Fruit fly (Drosophila melanogaster) whole organism, prepupa: ENCODE data around the gene Afti.

Experiments used
- Blimp-1 ChIP-seq: fragments of 200-800 bp; sonication (Bioruptor generic); optimal IDR thresholded peaks from 3 replicates; lab custom pipeline; 2017; ENCODE audit warnings: missing biosample characterization, missing genetic modification characterization, mild to moderate bottlenecking, moderate library complexity, missing genetic modification reagents
- CG10631 ChIP-seq: fragments of 200-800 bp; sonication (Bioruptor generic); optimal IDR thresholded peaks from 2 replicates; lab custom pipeline; 2016; ENCODE audit warnings: missing biosample characterization, missing genetic modification characterization
- CG10669 ChIP-seq: fragments of 200-800 bp; sonication (Bioruptor generic); optimal IDR thresholded peaks from 3 replicates; lab custom pipeline; 2018; ENCODE audit warnings: missing biosample characterization, mild to moderate bottlenecking, missing genetic modification characterization, moderate library complexity
- CG11294 ChIP-seq: fragments of 200-800 bp; sonication (Bioruptor generic); IDR thresholded peaks from 2 replicates; pipeline ENCODE4 v1.3.6; 2022; ENCODE audit warnings: missing biosample characterization, missing genetic modification characterization
- CG11902 ChIP-seq: fragments of 200-800 bp; sonication (Bioruptor generic); optimal IDR thresholded peaks from 3 replicates; lab custom pipeline; 2016; ENCODE audit warnings: missing biosample characterization, missing genetic modification characterization
- CG1621 ChIP-seq: fragments of 200-800 bp; sonication (Bioruptor generic); optimal IDR thresholded peaks from 3 replicates; lab custom pipeline; 2018; ENCODE audit warnings: missing biosample characterization, mild to moderate bottlenecking, missing genetic modification characterization
- CG16779 ChIP-seq: fragments of 200-800 bp; sonication (Bioruptor generic); optimal IDR thresholded peaks from 3 replicates; lab custom pipeline; 2017; ENCODE audit warnings: missing biosample characterization, mild to moderate bottlenecking, missing genetic modification characterization
- CG3032 ChIP-seq: fragments of 200-800 bp; optimal IDR thresholded peaks from 2 replicates; lab custom pipeline; 2019; ENCODE audit warnings: missing biosample characterization, mild to moderate bottlenecking, missing genetic modification characterization, moderate library complexity
- CG31627 ChIP-seq: fragments of 200-800 bp; sonication (Bioruptor generic); optimal IDR thresholded peaks from 3 replicates; lab custom pipeline; 2016; ENCODE audit warnings: missing biosample characterization, missing genetic modification characterization
- CG32006 ChIP-seq: fragments of 200-800 bp; sonication (Bioruptor generic); optimal IDR thresholded peaks from 3 replicates; lab custom pipeline; 2017; ENCODE audit warnings: missing biosample characterization, mild to moderate bottlenecking, missing genetic modification characterization
- CG34406 ChIP-seq: fragments of 200-800 bp; sonication (Bioruptor generic); optimal IDR thresholded peaks from 3 replicates; lab custom pipeline; 2016; ENCODE audit warnings: missing biosample characterization, missing genetic modification characterization
- CG3919 ChIP-seq: fragments of 200-800 bp; sonication (Bioruptor generic); optimal IDR thresholded peaks from 3 replicates; lab custom pipeline; 2016; ENCODE audit warnings: missing biosample characterization, missing genetic modification characterization
- CG4318 ChIP-seq: fragments of 200-800 bp; sonication (Bioruptor generic); optimal IDR thresholded peaks from 3 replicates; lab custom pipeline; 2017; ENCODE audit warnings: missing biosample characterization, mild to moderate bottlenecking, missing genetic modification characterization
- CG6163 ChIP-seq: fragments of 200-800 bp; sonication (Bioruptor generic); IDR thresholded peaks from 3 replicates; pipeline ENCODE4 v1.3.6; 2022; ENCODE audit warnings: missing biosample characterization, missing genetic modification characterization
- CG6276 ChIP-seq: fragments of 200-800 bp; sonication (Bioruptor generic); optimal IDR thresholded peaks from 2 replicates; lab custom pipeline; 2017; ENCODE audit warnings: missing biosample characterization, mild to moderate bottlenecking, missing genetic modification characterization
- CG6792 ChIP-seq: fragments of 200-800 bp; sonication (Bioruptor generic); optimal IDR thresholded peaks from 3 replicates; lab custom pipeline; 2016; ENCODE audit warnings: missing biosample characterization, missing genetic modification characterization
- CG6808 ChIP-seq: fragments of 200-800 bp; sonication (Bioruptor generic); optimal IDR thresholded peaks from 3 replicates; lab custom pipeline; 2017; ENCODE audit warnings: missing biosample characterization, missing genetic modification characterization, mild to moderate bottlenecking, moderate library complexity, missing genetic modification reagents
- CG6854 ChIP-seq: fragments of 200-800 bp; sonication (Bioruptor generic); optimal IDR thresholded peaks from 2 replicates; lab custom pipeline; 2017; ENCODE audit warnings: missing biosample characterization, mild to moderate bottlenecking, missing genetic modification characterization
- CG7368 ChIP-seq: fragments of 200-800 bp; sonication (Bioruptor generic); optimal IDR thresholded peaks from 3 replicates; lab custom pipeline; 2016; ENCODE audit warnings: missing biosample characterization, missing genetic modification characterization
- CG8119 ChIP-seq: fragments of 200-800 bp; sonication (Bioruptor generic); IDR thresholded peaks from 3 replicates; pipeline ENCODE4 v1.3.6; 2022; ENCODE audit warnings: missing biosample characterization, missing genetic modification characterization
- CG8319 ChIP-seq: fragments of 200-800 bp; sonication (Bioruptor generic); optimal IDR thresholded peaks from 3 replicates; lab custom pipeline; 2016; ENCODE audit warnings: missing biosample characterization, missing genetic modification characterization
- CG8632 ChIP-seq: fragments of 200-800 bp; sonication (Bioruptor generic); optimal IDR thresholded peaks from 3 replicates; lab custom pipeline; 2016; ENCODE audit warnings: missing biosample characterization, missing genetic modification characterization
- Eip78C ChIP-seq: fragments of 200-800 bp; sonication (Bioruptor generic); peaks from one replicate; lab custom pipeline; 2016; ENCODE audit warnings: missing biosample characterization, missing genetic modification characterization
- Eip93F ChIP-seq: fragments of 200-800 bp; sonication (Bioruptor generic); optimal IDR thresholded peaks from 2 replicates; lab custom pipeline; 2016; ENCODE audit warnings: missing biosample characterization, mild to moderate bottlenecking, missing genetic modification characterization
- Gug ChIP-seq: fragments of 200-800 bp; sonication (Bioruptor generic); IDR thresholded peaks from 2 replicates; pipeline ENCODE4 v1.3.6; 2022; ENCODE audit warnings: missing biosample characterization, missing genetic modification characterization
- Hr38 ChIP-seq: sonication (Bioruptor generic); optimal IDR thresholded peaks from 2 replicates; lab custom pipeline; 2016; ENCODE audit warnings: missing biosample characterization, missing genetic modification characterization
- Hr4 ChIP-seq: fragments of 200-800 bp; sonication (Bioruptor generic); optimal IDR thresholded peaks from 3 replicates; lab custom pipeline; 2016; ENCODE audit warnings: missing biosample characterization, missing genetic modification characterization
- Lpt ChIP-seq: fragments of 200-800 bp; sonication (Bioruptor generic); optimal IDR thresholded peaks from 3 replicates; lab custom pipeline; 2016; ENCODE audit warnings: missing biosample characterization, missing genetic modification characterization
- Met ChIP-seq: fragments of 200-800 bp; sonication (Bioruptor generic); optimal IDR thresholded peaks from 3 replicates; lab custom pipeline; 2016; ENCODE audit warnings: missing biosample characterization, missing genetic modification characterization
- OdsH ChIP-seq: fragments of 200-800 bp; sonication (Bioruptor generic); optimal IDR thresholded peaks from 3 replicates; lab custom pipeline; 2016; ENCODE audit warnings: missing biosample characterization, missing genetic modification characterization
- Sox102F ChIP-seq: fragments of 200-800 bp; sonication (Bioruptor generic); optimal IDR thresholded peaks from 2 replicates; lab custom pipeline; 2016; ENCODE audit warnings: missing biosample characterization, mild to moderate bottlenecking, missing genetic modification characterization
- Sox14 ChIP-seq: fragments of 200-800 bp; sonication (Bioruptor generic); optimal IDR thresholded peaks from 3 replicates; lab custom pipeline; 2016; ENCODE audit warnings: missing biosample characterization, missing genetic modification characterization
- achi ChIP-seq: fragments of 200-800 bp; sonication (Bioruptor generic); optimal IDR thresholded peaks from 3 replicates; lab custom pipeline; 2016; ENCODE audit warnings: missing biosample characterization, missing genetic modification characterization
- acj6 ChIP-seq: fragments of 200-800 bp; sonication (Bioruptor generic); optimal IDR thresholded peaks from 3 replicates; lab custom pipeline; 2016; ENCODE audit warnings: missing biosample characterization, missing genetic modification characterization
- cyc ChIP-seq: fragments of 200-800 bp; sonication (Bioruptor generic); optimal IDR thresholded peaks from 3 replicates; lab custom pipeline; 2016; ENCODE audit warnings: missing biosample characterization, missing genetic modification characterization
- dac ChIP-seq: fragments of 200-800 bp; sonication (Bioruptor generic); optimal IDR thresholded peaks from 2 replicates; lab custom pipeline; 2017; ENCODE audit warnings: missing biosample characterization, mild to moderate bottlenecking, missing genetic modification characterization
- dsx ChIP-seq: fragments of 200-800 bp; optimal IDR thresholded peaks from 3 replicates; lab custom pipeline; 2019; ENCODE audit warnings: missing biosample characterization, mild to moderate bottlenecking, missing genetic modification characterization, moderate library complexity; ENCODE audit not compliant: poor library complexity, severe bottlenecking
- eg ChIP-seq: fragments of 200-800 bp; sonication (Bioruptor generic); IDR thresholded peaks from 3 replicates; pipeline ENCODE4 v1.3.6; 2022; ENCODE audit warnings: missing biosample characterization, missing genetic modification characterization
- fd85E ChIP-seq: fragments of 200-800 bp; sonication (Bioruptor generic); optimal IDR thresholded peaks from 3 replicates; lab custom pipeline; 2016; ENCODE audit warnings: missing biosample characterization, missing genetic modification characterization
- fkh ChIP-seq: fragments of 200-800 bp; sonication (Bioruptor generic); optimal IDR thresholded peaks from 3 replicates; lab custom pipeline; 2017; ENCODE audit warnings: missing biosample characterization, mild to moderate bottlenecking, missing genetic modification characterization, moderate library complexity
- lz ChIP-seq: fragments of 200-800 bp; sonication (Bioruptor generic); optimal IDR thresholded peaks from 3 replicates; lab custom pipeline; 2016; ENCODE audit warnings: missing biosample characterization, missing genetic modification characterization
- net ChIP-seq: fragments of 200-800 bp; sonication (Bioruptor generic); optimal IDR thresholded peaks from 3 replicates; lab custom pipeline; 2016; ENCODE audit warnings: missing biosample characterization, missing genetic modification characterization
- pdm3 ChIP-seq: fragments of 200-800 bp; sonication (Bioruptor generic); optimal IDR thresholded peaks from 3 replicates; lab custom pipeline; 2016; ENCODE audit warnings: missing biosample characterization, missing genetic modification characterization
- salr ChIP-seq, 2 experiments: fragments of 200-800 bp; sonication (Bioruptor generic); optimal IDR thresholded peaks; 3 replicates each; lab custom pipeline; 2016 to 2018; ENCODE audit warnings: missing biosample characterization in 2 of 2, missing genetic modification characterization in 2 of 2, mild to moderate bottlenecking in 1 of 2
- spab ChIP-seq: fragments of 200-800 bp; sonication (Bioruptor generic); optimal IDR thresholded peaks from 2 replicates; lab custom pipeline; 2017; ENCODE audit warnings: missing biosample characterization, mild to moderate bottlenecking, missing genetic modification characterization, missing genetic modification reagents
- ss ChIP-seq, 2 experiments: fragments of 200-800 bp; sonication (Bioruptor generic); optimal IDR thresholded peaks; 2 replicates in 1 of 2; 3 replicates in 1 of 2; lab custom pipeline; 2017 to 2018; ENCODE audit warnings: mild to moderate bottlenecking in 2 of 2, missing biosample characterization in 2 of 2, missing genetic modification characterization in 2 of 2, moderate library complexity in 1 of 2
- svp ChIP-seq: fragments of 200-800 bp; sonication (Bioruptor generic); peaks from one replicate; lab custom pipeline; 2016; ENCODE audit warnings: missing biosample characterization, missing genetic modification characterization
- topi ChIP-seq: fragments of 200-800 bp; sonication (Bioruptor generic); optimal IDR thresholded peaks from 3 replicates; lab custom pipeline; 2016; ENCODE audit warnings: missing biosample characterization, missing genetic modification characterization

The Afti gene

DNA sequence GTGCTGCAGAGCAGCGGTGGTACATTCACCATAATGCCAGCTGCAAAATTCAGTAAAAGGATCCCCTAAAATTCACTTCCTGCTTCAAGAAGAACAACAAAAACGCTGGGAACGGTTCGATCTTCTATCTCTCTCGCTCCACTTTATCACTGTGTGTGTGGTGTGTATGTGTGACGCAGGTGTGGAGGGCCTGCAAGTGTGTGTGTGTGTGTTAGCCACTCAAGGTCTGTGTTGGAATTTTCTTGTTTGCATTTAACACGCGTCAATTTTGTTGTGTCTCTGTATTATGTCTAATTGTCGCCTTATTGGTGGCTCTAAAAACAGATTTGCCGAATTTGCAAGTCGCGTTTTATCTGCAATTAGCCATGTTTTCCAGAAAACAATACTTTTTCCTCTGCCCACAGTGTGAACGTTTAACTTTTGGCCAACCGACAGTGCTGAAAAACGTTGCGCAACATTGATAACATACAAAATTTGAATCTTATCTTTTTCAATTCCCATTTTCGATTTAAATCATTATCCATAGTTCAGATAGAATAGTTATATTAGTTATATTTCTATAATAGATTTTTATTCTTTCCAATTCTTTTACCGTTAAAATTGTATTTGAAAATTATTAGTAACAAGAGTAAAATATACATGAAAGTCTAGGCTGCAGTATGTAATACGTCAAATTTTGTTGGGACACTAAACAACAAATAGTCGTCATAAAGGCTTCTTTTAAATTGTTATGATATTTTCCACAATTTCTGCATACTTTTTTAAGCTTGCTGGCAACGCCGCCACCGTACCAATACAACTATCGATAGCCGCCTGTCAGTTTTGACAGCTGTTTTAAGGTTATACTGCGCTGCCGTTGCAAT is at the start of gene Afti, which contains the start of gene ATPsynE (continued):
- TF ChIP-seq CG3919 (GFP tag; lab: Kevin White, UChicago), result no peak
- peak; percentile 69; the same call in 1 of the 3 replicates for TF ChIP-seq CG6163
- peak; percentile 71 for TF ChIP-seq acj6
- peak; percentile 67 for TF ChIP-seq Sox14 (GFP tag; lab: Kevin White, UChicago)
- no peak for TF ChIP-seq OdsH (GFP tag; lab: Kevin White, UChicago)
- TF ChIP-seq eg (GFP tag; lab: Robert Waterston, UW), result no peak; the same call in 2 of the 3 replicates
- TF ChIP-seq CG10631 (GFP tag; lab: Kevin White, UChicago), result no peak
- peak; percentile 34 for TF ChIP-seq CG7368 (GFP tag; lab: Kevin White, UChicago)
- peak; percentile 54 for TF ChIP-seq CG8632
- no peak for TF ChIP-seq CG6854 (GFP tag; lab: Kevin White, UChicago)

dm6 chr3R:14373828-14374217 is 47.3 kb upstream of the Afti start:
- peak; percentile 49 for TF ChIP-seq CG34406
- peak; percentile 11 for TF ChIP-seq Sox102F (GFP tag; lab: Kevin White, UChicago)
- TF ChIP-seq Met (GFP tag; lab: Kevin White, UChicago), result peak; percentile 5
- TF ChIP-seq CG6163, result peak; percentile 90
- peak; percentile 60 for TF ChIP-seq net
- peak; percentile 86 for TF ChIP-seq eg (GFP tag; lab: Robert Waterston, UW)
- no peak for TF ChIP-seq Sox14 (GFP tag; lab: Kevin White, UChicago)
- no peak for TF ChIP-seq cyc
- TF ChIP-seq pdm3 (GFP tag; lab: Kevin White, UChicago), result peak; percentile 17
- no peak for TF ChIP-seq fkh (GFP tag; lab: Kevin White, UChicago)
- TF ChIP-seq CG4318, result peak; percentile 62
- no peak for TF ChIP-seq CG11902
- TF ChIP-seq Eip78C (GFP tag; lab: Kevin White, UChicago), result peak; percentile 75
- no peak for TF ChIP-seq Hr38 (GFP tag; lab: Kevin White, UChicago)
- TF ChIP-seq CG6808 (GFP tag; lab: Kevin White, UChicago), result no peak
- peak; percentile 42 for TF ChIP-seq CG6276 (GFP tag; lab: Kevin White, UChicago)
- peak; percentile 30 for TF ChIP-seq dac (GFP tag; lab: Kevin White, UChicago)
- no peak for TF ChIP-seq CG16779 (tag; lab: Kevin White, UChicago)
- peak; percentile 66 for TF ChIP-seq CG11294 (GFP tag; lab: Robert Waterston, UW)
- TF ChIP-seq achi (GFP tag; lab: Kevin White, UChicago), result peak; percentile 70
- TF ChIP-seq CG31627, result no peak
- TF ChIP-seq Lpt (GFP tag; lab: Kevin White, UChicago), result peak; percentile 10
- no peak for TF ChIP-seq fd85E (GFP tag; lab: Kevin White, UChicago)
- TF ChIP-seq CG8632, result peak; percentile 27
- TF ChIP-seq Gug (GFP tag; lab: Robert Waterston, UW), result peak; percentile 73
- TF ChIP-seq CG3032 (tag; lab: Kevin White, UChicago), result peak; percentile 75
- TF ChIP-seq Blimp-1 (GFP tag; lab: Kevin White, UChicago), result no peak
- peak; percentile 29 for TF ChIP-seq CG1621 (tag; lab: Kevin White, UChicago)
- TF ChIP-seq Eip93F (GFP tag; lab: Kevin White, UChicago), result no peak
- no peak for TF ChIP-seq lz (GFP tag; lab: Kevin White, UChicago)
- peak; percentile 57 for TF ChIP-seq CG3919 (GFP tag; lab: Kevin White, UChicago)
- TF ChIP-seq dsx (GFP tag; lab: Kevin White, UChicago), result peak; percentile 45
- peak; percentile 24 for TF ChIP-seq CG8319 (GFP tag; lab: Kevin White, UChicago)
- peak; percentile 85 for TF ChIP-seq CG8119
- peak; percentile 41 for TF ChIP-seq CG10669
- no peak for TF ChIP-seq ss (GFP tag; optimal IDR thresholded peaks at IDR 0.05; lab: Kevin White, UChicago)
- TF ChIP-seq topi (GFP tag; lab: Kevin White, UChicago), result peak; percentile 7
- peak; percentile 35 for TF ChIP-seq CG6792 (GFP tag; lab: Kevin White, UChicago)
- TF ChIP-seq CG32006 (GFP tag; lab: Kevin White, UChicago), result peak; percentile 80
- no peak for TF ChIP-seq salr (GFP tag; optimal IDR thresholded peaks at IDR 0.05; lab: Kevin White, UChicago)
- TF ChIP-seq svp (GFP tag; lab: Kevin White, UChicago), result peak; percentile 27
- TF ChIP-seq spab (GFP tag; lab: Kevin White, UChicago), result no peak
- TF ChIP-seq Hr4 (GFP tag; lab: Kevin White, UChicago), result peak; percentile 52
